Fruit fly (Drosophila melanogaster): ENCODE data around the gene CG32829.
A peak's percentile ranks its signal among the peaks of the same experiment; 100 is the strongest.

dm6 chr2L:6956725-6957124 lies 40.5 kb upstream of the CG32829 start, which contains the start of the genes CG13775 and CG3430:
- TF ChIP-seq usp (GFP tag; optimal IDR thresholded peaks at IDR 0.05): no peak
- TF ChIP-seq jim (GFP tag; optimal IDR thresholded peaks at IDR 0.05): no peak
- no peak for TF ChIP-seq GATAd (GFP tag; optimal IDR thresholded peaks at IDR 0.05)
- TF ChIP-seq psq (GFP tag; optimal IDR thresholded peaks at IDR 0.05): peak; percentile 0
- no peak for TF ChIP-seq Mio (GFP tag; optimal IDR thresholded peaks at IDR 0.05)
- no peak for TF ChIP-seq h (GFP tag; optimal IDR thresholded peaks at IDR 0.05)
- TF ChIP-seq Sp1 (GFP tag; optimal IDR thresholded peaks at IDR 0.05): no peak
- TF ChIP-seq rgr (GFP tag; optimal IDR thresholded peaks at IDR 0.05): no peak
- no peak for TF ChIP-seq Vsx2 (GFP tag; optimal IDR thresholded peaks at IDR 0.05; ENCODE audit: partially characterized antibody)
- TF ChIP-seq ey (GFP tag; optimal IDR thresholded peaks at IDR 0.05): no peak
- TF ChIP-seq pan (optimal IDR thresholded peaks at IDR 0.05): no peak
- no peak for TF ChIP-seq Rel (GFP tag; optimal IDR thresholded peaks at IDR 0.05)
- TF ChIP-seq Rel (tag; optimal IDR thresholded peaks at IDR 0.05): no peak
- TF ChIP-seq Hnf4 (GFP tag; optimal IDR thresholded peaks at IDR 0.05): no peak

Data from whole organism, wandering third instar larva.